Worm (Caenorhabditis elegans) whole organism, young adult: ENCODE measurements around the gene R11E3.2.

Experiments
- F10E7.11 ChIP-seq: sonication (generic microtip); optimal IDR thresholded peaks from 2 replicates; lab custom pipeline; 2017; ENCODE audit warnings: mild to moderate bottlenecking, missing genetic modification characterization, moderate library complexity, missing compliant biosample characterization
- F22D6.2 ChIP-seq: sonication (generic microtip); optimal IDR thresholded peaks from 2 replicates; lab custom pipeline; 2016; ENCODE audit warnings: mild to moderate bottlenecking, missing genetic modification characterization, missing compliant biosample characterization
- Y53F4B.3 ChIP-seq: fragments of 200-800 bp; sonication (Bioruptor generic); IDR thresholded peaks from 2 replicates; pipeline ENCODE4 v1.3.6; 2022; ENCODE audit warnings: missing genetic modification reagents, missing genetic modification characterization, missing compliant biosample characterization
- aptf-2 ChIP-seq: fragments of 200-800 bp; sonication (Bioruptor generic); conservative IDR thresholded peaks from 2 replicates; pipeline ENCODE4 v1.3.6; 2022; ENCODE audit warnings: missing genetic modification reagents, missing genetic modification characterization, missing compliant biosample characterization
- attf-6 ChIP-seq: fragments of 200-800 bp; sonication (Bioruptor generic); IDR thresholded peaks from 2 replicates; pipeline ENCODE4 v1.3.6; 2022; ENCODE audit warnings: missing genetic modification reagents, missing genetic modification characterization, missing compliant biosample characterization
- cebp-1 ChIP-seq, 2 experiments: fragments of 200-800 bp in 1 of 2; sonication (Bioruptor generic) in 1 of 2; sonication (generic microtip) in 1 of 2; IDR thresholded peaks in 1 of 2; optimal IDR thresholded peaks in 1 of 2; 2 replicates each; pipeline versions ENCODE4 v1.3.6 to Lab custom; 2017 to 2022; ENCODE audit warnings: missing compliant biosample characterization in 2 of 2, missing genetic modification characterization in 2 of 2, mild to moderate bottlenecking in 1 of 2, missing genetic modification reagents in 1 of 2, moderate library complexity in 1 of 2
- cebp-2 ChIP-seq: fragments of 200-800 bp; sonication (Bioruptor generic); IDR thresholded peaks from 2 replicates; pipeline ENCODE4 v1.3.6; 2022; ENCODE audit warnings: missing genetic modification characterization, missing compliant biosample characterization
- ceh-100 ChIP-seq: fragments of 200-800 bp; sonication (Bioruptor generic); IDR thresholded peaks from 2 replicates; pipeline ENCODE4 v1.3.6; 2022; ENCODE audit warnings: missing genetic modification reagents, missing genetic modification characterization, missing compliant biosample characterization
- ceh-58 ChIP-seq: fragments of 200-800 bp; sonication (Bioruptor generic); IDR thresholded peaks from 2 replicates; pipeline ENCODE4 v1.3.6; 2022; ENCODE audit warnings: missing genetic modification characterization, missing compliant biosample characterization
- die-1 ChIP-seq: sonication (generic microtip); optimal IDR thresholded peaks from 2 replicates; lab custom pipeline; 2016; ENCODE audit warnings: missing genotype, mild to moderate bottlenecking, missing genetic modification characterization, missing compliant biosample characterization
- dpl-1 ChIP-seq: fragments of 150-350 bp; optimal IDR thresholded peaks from 2 replicates; lab custom pipeline; 2014; ENCODE audit warnings: missing biosample characterization, missing genetic modification reagents, missing genetic modification characterization
- efl-1 ChIP-seq: fragments of 150-350 bp; optimal IDR thresholded peaks from 2 replicates; lab custom pipeline; 2014; ENCODE audit warnings: missing biosample characterization, missing genetic modification reagents, missing genetic modification characterization
- egrh-3 ChIP-seq: fragments of 200-800 bp; sonication (Bioruptor generic); IDR thresholded peaks from 2 replicates; pipeline ENCODE4 v1.3.6; 2022; ENCODE audit warnings: missing genetic modification reagents, missing genetic modification characterization, missing compliant biosample characterization
- ets-4 ChIP-seq: fragments of 200-800 bp; sonication (Bioruptor generic); optimal IDR thresholded peaks from 2 replicates; lab custom pipeline; 2018; ENCODE audit warnings: mild to moderate bottlenecking, missing genetic modification characterization, missing compliant biosample characterization
- him-1 ChIP-seq: sonication (generic microtip); optimal IDR thresholded peaks from 2 replicates; lab custom pipeline; 2016; ENCODE audit warnings: missing genotype, missing genetic modification reagents, missing genetic modification characterization, missing compliant biosample characterization
- hmg-1.2 ChIP-seq: fragments of 200-800 bp; sonication (Bioruptor generic); IDR thresholded peaks from 2 replicates; pipeline ENCODE4 v1.3.6; 2022; ENCODE audit warnings: missing genetic modification reagents, missing genetic modification characterization, missing compliant biosample characterization
- hrde-1 ChIP-seq: sonication (generic microtip); optimal IDR thresholded peaks from 2 replicates; lab custom pipeline; 2016; ENCODE audit warnings: missing genetic modification characterization, mild to moderate bottlenecking, missing compliant biosample characterization, moderate library complexity, missing genotype, missing genetic modification reagents, borderline replicate concordance
- lin-26 ChIP-seq: fragments of 200-800 bp; sonication (Bioruptor generic); IDR thresholded peaks from 2 replicates; pipeline ENCODE4 v1.3.6; 2022; ENCODE audit warnings: missing genetic modification reagents, missing genetic modification characterization, missing compliant biosample characterization
- lin-40 ChIP-seq: sonication (generic microtip); optimal IDR thresholded peaks from 2 replicates; lab custom pipeline; 2016; ENCODE audit warnings: missing genetic modification characterization, mild to moderate bottlenecking, missing compliant biosample characterization, missing genotype, missing genetic modification reagents
- lin-54 ChIP-seq: fragments of 200-800 bp; sonication (Bioruptor generic); optimal IDR thresholded peaks from 2 replicates; lab custom pipeline; 2018; ENCODE audit warnings: mild to moderate bottlenecking, missing genetic modification characterization, missing compliant biosample characterization
- madf-6 ChIP-seq: fragments of 200-800 bp; sonication (Bioruptor generic); IDR thresholded peaks from 2 replicates; pipeline ENCODE4 v1.3.6; 2022; ENCODE audit warnings: missing genetic modification reagents, missing genetic modification characterization, missing compliant biosample characterization
- madf-8 ChIP-seq: fragments of 200-800 bp; sonication (Bioruptor generic); conservative IDR thresholded peaks from 2 replicates; pipeline ENCODE4 v1.3.6; 2022; ENCODE audit warnings: missing genetic modification reagents, missing genetic modification characterization, missing compliant biosample characterization
- mel-28 ChIP-seq: sonication (generic microtip); optimal IDR thresholded peaks from 2 replicates; lab custom pipeline; 2016; ENCODE audit warnings: borderline replicate concordance, mild to moderate bottlenecking, missing genetic modification characterization, missing compliant biosample characterization
- nfya-2 ChIP-seq: fragments of 200-800 bp; sonication (Bioruptor generic); IDR thresholded peaks from 2 replicates; pipeline ENCODE4 v1.3.6; 2022; ENCODE audit warnings: missing genetic modification reagents, missing genetic modification characterization, missing compliant biosample characterization
- nfyb-1 ChIP-seq: fragments of 200-800 bp; sonication (Bioruptor generic); IDR thresholded peaks from 2 replicates; pipeline ENCODE4 v1.3.6; 2022; ENCODE audit warnings: missing genetic modification reagents, missing genetic modification characterization, missing compliant biosample characterization
- nhr-27 ChIP-seq: fragments of 200-800 bp; sonication (Bioruptor generic); optimal IDR thresholded peaks from 2 replicates; lab custom pipeline; 2018; ENCODE audit warnings: mild to moderate bottlenecking, missing genetic modification characterization, moderate library complexity, missing compliant biosample characterization
- nhr-80 ChIP-seq: sonication (generic microtip); optimal IDR thresholded peaks from 2 replicates; lab custom pipeline; 2016; ENCODE audit warnings: missing genetic modification characterization, missing compliant biosample characterization
- rpc-1 ChIP-seq, 2 experiments: fragments of 150-350 bp in 1 of 2; sonication (generic microtip) in 1 of 2; optimal IDR thresholded peaks; 2 replicates each; lab custom pipeline; 2014 to 2018; ENCODE audit warnings: missing biosample characterization in 1 of 2, missing genetic modification characterization in 1 of 2, missing genetic modification reagents in 1 of 2, missing genotype in 1 of 2
- snpc-1.1 ChIP-seq: sonication (generic microtip); optimal IDR thresholded peaks from 2 replicates; lab custom pipeline; 2017; ENCODE audit warnings: missing genetic modification characterization, mild to moderate bottlenecking, missing compliant biosample characterization, antibody characterized with exemption, moderate library complexity, missing genotype, missing genetic modification reagents; ENCODE audit not compliant: insufficient read depth
- sptf-2 ChIP-seq: fragments of 200-800 bp; sonication (Bioruptor generic); optimal IDR thresholded peaks from 2 replicates; lab custom pipeline; 2018; ENCODE audit warnings: mild to moderate bottlenecking, missing genetic modification characterization, missing compliant biosample characterization
- xnd-1 ChIP-seq: sonication (generic microtip); optimal IDR thresholded peaks from 2 replicates; lab custom pipeline; 2016; ENCODE audit warnings: missing genotype, missing genetic modification reagents, missing genetic modification characterization, missing compliant biosample characterization
- zfh-2 ChIP-seq: fragments of 200-800 bp; sonication (Bioruptor generic); conservative IDR thresholded peaks from 2 replicates; pipeline ENCODE4 v1.3.6; 2022; ENCODE audit warnings: missing genetic modification reagents, missing genetic modification characterization, missing compliant biosample characterization
- zim-3 ChIP-seq: sonication (generic microtip); optimal IDR thresholded peaks from 2 replicates; lab custom pipeline; 2017; ENCODE audit warnings: mild to moderate bottlenecking, missing genetic modification characterization, moderate library complexity, missing compliant biosample characterization
- ztf-18 ChIP-seq: sonication (generic microtip); optimal IDR thresholded peaks from 2 replicates; lab custom pipeline; 2016; ENCODE audit warnings: missing genotype, mild to moderate bottlenecking, missing genetic modification characterization, missing compliant biosample characterization
- ztf-22 ChIP-seq: fragments of 200-800 bp; sonication (Bioruptor generic); optimal IDR thresholded peaks from 2 replicates; lab custom pipeline; 2018; ENCODE audit warnings: mild to moderate bottlenecking, missing genetic modification characterization, moderate library complexity, missing compliant biosample characterization
- ztf-28 ChIP-seq: fragments of 200-800 bp; sonication (Bioruptor generic); IDR thresholded peaks from 2 replicates; pipeline ENCODE4 v1.3.6; 2022; ENCODE audit warnings: missing genetic modification reagents, missing genetic modification characterization, missing compliant biosample characterization

Gene R11E3.2

ce11 chrIV:4748408-4749105 is 23.3 kb upstream of the R11E3.2 start, which contains the start of gene cyc-2.1 (continued):
- TF ChIP-seq lin-54 (GFP tag; lab: Kevin White, UChicago) (peak; percentile 71), attf-6 (GFP tag; lab: Robert Waterston, UW) (peak; percentile 84), nhr-27 (tag; lab: Kevin White, UChicago) (peak; percentile 55), nhr-80 (peak; percentile 91), dpl-1 (GFP tag; lab: Kevin White, UChicago) (no peak), mel-28 (no peak), lin-40 (tag; lab: Kevin White, UChicago) (peak; percentile 47), ztf-18 (tag; lab: Kevin White, UChicago) (peak; percentile 88), ets-4 (GFP tag; lab: Kevin White, UChicago) (no peak), F22D6.2 (tag; lab: Kevin White, UChicago) (no peak), cebp-2 (GFP tag; lab: Robert Waterston, UW) (0 out of 2 replicates have a peak, but pooled peaks have one; percentile 44), efl-1 (peak; percentile 5), snpc-1.1 (tag; lab: Kevin White, UChicago) (peak; percentile 62), die-1 (tag; lab: Kevin White, UChicago) (no peak), egrh-3 (GFP tag; lab: Robert Waterston, UW) (no peak), hrde-1 (tag; lab: Kevin White, UChicago) (peak; percentile 94), ceh-100 (peak; percentile 38), zfh-2 (GFP tag; lab: Robert Waterston, UW) (peak; percentile 93), cebp-1 (GFP tag; IDR thresholded peaks at IDR 0.05; lab: Robert Waterston, UW) (0 out of 2 replicates have a peak, but pooled peaks have one; percentile 35), cebp-1 (tag; optimal IDR thresholded peaks at IDR 0.05; lab: Kevin White, UChicago) (peak; percentile 82), xnd-1 (tag; lab: Kevin White, UChicago) (peak; percentile 57), hmg-1.2 (GFP tag; lab: Robert Waterston, UW) (peak; percentile 69), ztf-28 (GFP tag; lab: Robert Waterston, UW) (no peak), nfyb-1 (GFP tag; lab: Robert Waterston, UW) (0 out of 2 replicates have a peak, but pooled peaks have one; percentile 15), him-1 (tag; lab: Kevin White, UChicago) (no peak), ceh-58 (GFP tag; lab: Robert Waterston, UW) (0 out of 2 replicates have a peak, but pooled peaks have one; percentile 10), sptf-2 (GFP tag; lab: Kevin White, UChicago) (no peak), madf-6 (peak; percentile 81), ztf-22 (GFP tag; lab: Kevin White, UChicago) (no peak), madf-8 (GFP tag; lab: Robert Waterston, UW) (no peak), aptf-2 (GFP tag; lab: Robert Waterston, UW) (no peak), rpc-1 (optimal IDR thresholded peaks at IDR 0.05; lab: Kevin White, UChicago) (no peak), rpc-1 (tag; optimal IDR thresholded peaks at IDR 0.05; lab: Kevin White, UChicago) (no peak)
- TF ChIP-seq, all 124 proteins: peak for 63

DNA sequence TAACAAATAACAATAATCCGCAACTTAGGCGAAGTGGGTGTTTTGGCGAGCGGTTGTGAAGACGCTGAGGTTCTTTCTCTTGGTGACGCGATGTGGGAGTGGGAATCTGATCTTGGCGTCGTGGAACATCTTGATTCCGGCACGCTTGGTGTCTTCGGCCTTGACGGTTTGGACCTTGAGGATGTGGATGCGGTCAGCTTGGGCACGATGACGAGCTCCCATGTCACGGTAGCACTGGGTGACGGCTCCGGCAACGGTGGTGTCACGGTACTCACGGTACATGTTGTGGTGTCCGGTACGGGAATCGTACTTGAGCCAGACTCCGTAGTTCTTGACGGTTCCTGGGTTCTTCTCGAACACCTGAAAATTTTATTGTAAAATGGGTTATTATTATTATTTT is 22.7 kb upstream of the R11E3.2 start:
- TF ChIP-seq nfya-2 (no peak), zim-3 (tag; lab: Kevin White, UChicago) (no peak), egrh-3 (GFP tag; lab: Robert Waterston, UW) (0 out of 2 replicates have a peak, but pooled peaks have one; percentile 4), lin-26 (GFP tag; lab: Robert Waterston, UW) (no peak), nfyb-1 (GFP tag; lab: Robert Waterston, UW) (peak; percentile 5; the same call in 1 of the 2 replicates), zfh-2 (GFP tag; lab: Robert Waterston, UW) (peak; percentile 75), cebp-1 (GFP tag; IDR thresholded peaks at IDR 0.05; lab: Robert Waterston, UW) (no peak), cebp-1 (tag; optimal IDR thresholded peaks at IDR 0.05; lab: Kevin White, UChicago) (no peak), Y53F4B.3 (GFP tag; lab: Robert Waterston, UW) (no peak), F10E7.11 (tag; lab: Kevin White, UChicago) (no peak)
